Worm (Caenorhabditis elegans) whole organism, late embryonic: Measurements from ENCODE around the gene M163.21.
A peak's percentile ranks its signal among the peaks of the same experiment; 100 is the strongest.

ENCODE experiments used
- C08G9.2 ChIP-seq: sonication (generic microtip); optimal IDR thresholded peaks from 2 replicates; lab custom pipeline; 2016; ENCODE audit warnings: mild to moderate bottlenecking, missing genetic modification characterization, moderate library complexity, missing compliant biosample characterization
- C38D4.7 ChIP-seq: fragments of 200-800 bp; sonication (Bioruptor generic); optimal IDR thresholded peaks from 2 replicates; lab custom pipeline; 2018; ENCODE audit warnings: mild to moderate bottlenecking, missing genetic modification characterization, moderate library complexity, missing compliant biosample characterization
- F13H6.1 ChIP-seq: sonication (generic microtip); optimal IDR thresholded peaks from 2 replicates; lab custom pipeline; 2016; ENCODE audit warnings: missing genetic modification characterization, missing compliant biosample characterization
- Y22D7AL.16 ChIP-seq: sonication (generic microtip); optimal IDR thresholded peaks from 2 replicates; lab custom pipeline; 2016; ENCODE audit warnings: missing genetic modification characterization, missing compliant biosample characterization
- ahr-1 ChIP-seq: sonication (generic microtip); optimal IDR thresholded peaks from 2 replicates; lab custom pipeline; 2016; ENCODE audit warnings: missing genetic modification characterization, missing compliant biosample characterization
- ama-1 ChIP-seq: fragments of 150-350 bp; optimal IDR thresholded peaks from 2 replicates; lab custom pipeline; 2014
- ceh-19 ChIP-seq: fragments of 200-800 bp; sonication (Bioruptor generic); optimal IDR thresholded peaks from 2 replicates; lab custom pipeline; 2018; ENCODE audit warnings: mild to moderate bottlenecking, missing genetic modification characterization, missing compliant biosample characterization
- ceh-2 ChIP-seq: sonication (generic microtip); optimal IDR thresholded peaks from 2 replicates; lab custom pipeline; 2016; ENCODE audit warnings: missing genotype, missing genetic modification characterization, missing compliant biosample characterization
- ceh-24 ChIP-seq: sonication (generic microtip); optimal IDR thresholded peaks from 2 replicates; lab custom pipeline; 2016; ENCODE audit warnings: mild to moderate bottlenecking, missing genetic modification characterization, missing compliant biosample characterization
- ceh-31 ChIP-seq: sonication (generic microtip); optimal IDR thresholded peaks from 2 replicates; lab custom pipeline; 2016; ENCODE audit warnings: missing genetic modification characterization, missing compliant biosample characterization
- ceh-34 ChIP-seq: sonication (generic microtip); optimal IDR thresholded peaks from 2 replicates; lab custom pipeline; 2016; ENCODE audit warnings: mild to moderate bottlenecking, missing genetic modification characterization, missing compliant biosample characterization
- ceh-45 ChIP-seq: fragments of 200-800 bp; sonication (Bioruptor generic); IDR thresholded peaks from 2 replicates; pipeline ENCODE4 v1.3.6; 2022; ENCODE audit warnings: missing genetic modification reagents, missing genetic modification characterization, missing compliant biosample characterization
- ceh-48 ChIP-seq: sonication (generic microtip); optimal IDR thresholded peaks from 2 replicates; lab custom pipeline; 2016; ENCODE audit warnings: missing genetic modification characterization, inconsistent platforms, missing compliant biosample characterization
- ceh-6 ChIP-seq: fragments of 200-800 bp; sonication (Bioruptor generic); optimal IDR thresholded peaks from 2 replicates; lab custom pipeline; 2018; ENCODE audit warnings: mild to moderate bottlenecking, missing genetic modification characterization, missing compliant biosample characterization
- dmd-4 ChIP-seq: sonication (generic microtip); optimal IDR thresholded peaks from 2 replicates; lab custom pipeline; 2016; ENCODE audit warnings: borderline replicate concordance, missing genetic modification characterization, missing compliant biosample characterization
- dve-1 ChIP-seq: sonication (generic microtip); optimal IDR thresholded peaks from 2 replicates; lab custom pipeline; 2017; ENCODE audit warnings: antibody characterized with exemption, mild to moderate bottlenecking, missing genetic modification characterization, missing compliant biosample characterization
- elt-2 ChIP-seq: sonication (generic microtip); optimal IDR thresholded peaks from 2 replicates; lab custom pipeline; 2016; ENCODE audit warnings: missing genetic modification reagents, missing genetic modification characterization, missing compliant biosample characterization
- ets-4 ChIP-seq: sonication (generic microtip); optimal IDR thresholded peaks from 2 replicates; lab custom pipeline; 2016; ENCODE audit warnings: missing genetic modification characterization, missing compliant biosample characterization
- eyg-1 ChIP-seq: sonication (generic microtip); optimal IDR thresholded peaks from 2 replicates; lab custom pipeline; 2016; ENCODE audit warnings: missing genotype, missing genetic modification characterization, missing compliant biosample characterization
- fax-1 ChIP-seq: sonication (generic microtip); optimal IDR thresholded peaks from 2 replicates; lab custom pipeline; 2016; ENCODE audit warnings: missing genotype, missing genetic modification characterization, missing compliant biosample characterization
- gmeb-2 ChIP-seq: sonication (generic microtip); optimal IDR thresholded peaks from 2 replicates; lab custom pipeline; 2016; ENCODE audit warnings: missing genetic modification characterization, inconsistent platforms, missing compliant biosample characterization
- hlh-15 ChIP-seq: sonication (generic microtip); optimal IDR thresholded peaks from 2 replicates; lab custom pipeline; 2016; ENCODE audit warnings: missing genetic modification characterization, missing compliant biosample characterization
- hlh-30 ChIP-seq: sonication (generic microtip); optimal IDR thresholded peaks from 2 replicates; lab custom pipeline; 2017; ENCODE audit warnings: antibody characterized with exemption, missing genetic modification characterization, missing compliant biosample characterization; ENCODE audit not compliant: insufficient read depth
- hlh-6 ChIP-seq: sonication (generic microtip); optimal IDR thresholded peaks from 2 replicates; lab custom pipeline; 2016; ENCODE audit warnings: missing genotype, missing genetic modification characterization, missing compliant biosample characterization
- hlh-8 ChIP-seq: sonication (generic microtip); optimal IDR thresholded peaks from 2 replicates; lab custom pipeline; 2016; ENCODE audit warnings: missing genotype, missing genetic modification characterization, missing compliant biosample characterization
- lin-11 ChIP-seq: fragments of 200-800 bp; sonication (Bioruptor generic); optimal IDR thresholded peaks from 2 replicates; lab custom pipeline; 2018; ENCODE audit warnings: mild to moderate bottlenecking, missing genetic modification characterization, missing compliant biosample characterization
- madf-2 ChIP-seq: sonication (generic microtip); optimal IDR thresholded peaks from 2 replicates; lab custom pipeline; 2017; ENCODE audit warnings: missing genetic modification characterization, missing compliant biosample characterization
- nhr-11 ChIP-seq: fragments of 150-350 bp; optimal IDR thresholded peaks from 2 replicates; lab custom pipeline; 2014; ENCODE audit warnings: missing biosample characterization, missing genetic modification characterization
- odd-2 ChIP-seq: sonication (generic microtip); optimal IDR thresholded peaks from 2 replicates; lab custom pipeline; 2017; ENCODE audit warnings: antibody characterized with exemption, mild to moderate bottlenecking, missing genetic modification characterization, missing compliant biosample characterization
- pag-3 ChIP-seq: sonication (generic microtip); optimal IDR thresholded peaks from 2 replicates; lab custom pipeline; 2016; ENCODE audit warnings: missing compliant biosample characterization, missing genetic modification characterization, borderline replicate concordance
- pax-1 ChIP-seq: fragments of 150-350 bp; optimal IDR thresholded peaks from 2 replicates; lab custom pipeline; 2014; ENCODE audit warnings: missing biosample characterization, missing genetic modification characterization
- pha-4 ChIP-seq: fragments of 150-350 bp; optimal IDR thresholded peaks from 2 replicates; lab custom pipeline; 2018; ENCODE audit warnings: missing biosample characterization, missing genetic modification reagents, missing genetic modification characterization
- ref-2 ChIP-seq: sonication (generic microtip); optimal IDR thresholded peaks from 2 replicates; lab custom pipeline; 2016; ENCODE audit warnings: missing genetic modification characterization, missing compliant biosample characterization
- sdc-2 ChIP-seq: sonication (generic microtip); optimal IDR thresholded peaks from 2 replicates; lab custom pipeline; 2016; ENCODE audit warnings: missing genotype, missing genetic modification characterization, missing compliant biosample characterization
- syd-9 ChIP-seq: sonication (generic microtip); optimal IDR thresholded peaks from 2 replicates; lab custom pipeline; 2016; ENCODE audit warnings: mild to moderate bottlenecking, missing genetic modification characterization, moderate library complexity, missing compliant biosample characterization
- tbx-2 ChIP-seq: sonication (generic microtip); optimal IDR thresholded peaks from 2 replicates; lab custom pipeline; 2016; ENCODE audit warnings: missing genetic modification characterization, missing compliant biosample characterization
- tbx-7 ChIP-seq: sonication (generic microtip); optimal IDR thresholded peaks from 2 replicates; lab custom pipeline; 2016; ENCODE audit warnings: missing genotype, missing genetic modification characterization, missing compliant biosample characterization
- ttx-3 ChIP-seq: sonication (generic microtip); optimal IDR thresholded peaks from 2 replicates; lab custom pipeline; 2016; ENCODE audit warnings: missing genetic modification reagents, missing genetic modification characterization, missing compliant biosample characterization
- unc-55 ChIP-seq: sonication (generic microtip); optimal IDR thresholded peaks from 2 replicates; lab custom pipeline; 2017; ENCODE audit warnings: missing biosample characterization, missing genetic modification reagents, missing genetic modification characterization
- unc-86 ChIP-seq: sonication (generic microtip); optimal IDR thresholded peaks from 2 replicates; lab custom pipeline; 2016; ENCODE audit warnings: missing genetic modification characterization, missing compliant biosample characterization
- ztf-16 ChIP-seq: sonication (generic microtip); optimal IDR thresholded peaks from 2 replicates; lab custom pipeline; 2017; ENCODE audit warnings: missing genetic modification characterization, missing compliant biosample characterization

The M163.21 gene

DNA sequence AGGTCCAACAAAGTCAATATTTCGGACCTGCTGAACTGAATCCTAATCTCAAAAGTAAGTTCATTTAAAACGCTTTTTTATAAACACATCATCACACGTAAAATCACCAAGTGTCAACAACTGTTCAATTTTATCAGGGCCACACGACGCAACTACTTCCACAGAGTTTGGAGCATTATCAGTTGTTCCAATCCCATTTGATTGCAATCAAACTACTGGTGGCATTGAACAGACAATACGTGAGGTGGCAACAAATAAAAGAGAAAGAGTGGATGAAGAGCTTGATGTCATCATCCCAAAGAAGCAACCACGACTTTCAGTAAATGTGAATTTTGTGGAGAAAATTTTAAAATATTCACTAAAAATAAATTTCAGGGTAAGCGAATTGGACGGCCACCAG lies 29.9 kb downstream of the M163.21 start:
- peak; percentile 1 for TF ChIP-seq elt-2 (tag; lab: Kevin White, UChicago)
- TF ChIP-seq tbx-2 = no peak

DNA sequence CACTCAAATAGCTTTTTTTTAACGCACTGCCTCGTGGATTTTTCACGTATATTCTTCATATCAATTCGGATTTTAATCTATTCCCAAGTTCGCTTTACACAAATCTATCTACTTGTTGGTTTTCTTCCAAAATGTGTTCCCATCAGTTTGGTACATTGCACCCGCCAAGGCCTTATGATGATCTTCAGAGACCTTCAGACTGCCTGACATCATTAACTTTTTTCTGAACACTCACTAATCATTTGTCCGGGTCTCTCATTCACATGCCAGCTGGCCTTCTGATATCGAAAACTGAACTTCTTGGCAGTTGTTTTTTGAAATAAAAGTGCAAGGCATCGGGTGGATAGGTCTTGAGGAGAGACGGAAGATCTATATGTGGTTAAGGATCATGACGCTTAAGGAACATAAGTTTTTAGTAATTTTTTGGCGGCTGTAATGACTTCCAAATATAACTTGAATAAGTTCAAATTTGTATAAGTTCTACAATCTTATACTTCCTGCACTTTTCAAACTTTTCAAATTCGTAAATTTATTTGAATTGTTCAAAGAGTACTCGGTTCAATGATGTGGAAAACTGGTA lies 33.3 kb downstream of the M163.21 start:
- TF ChIP-seq lin-11 (tag; lab: Kevin White, UChicago) = no peak
- TF ChIP-seq, all 69 proteins: peak for 0

DNA sequence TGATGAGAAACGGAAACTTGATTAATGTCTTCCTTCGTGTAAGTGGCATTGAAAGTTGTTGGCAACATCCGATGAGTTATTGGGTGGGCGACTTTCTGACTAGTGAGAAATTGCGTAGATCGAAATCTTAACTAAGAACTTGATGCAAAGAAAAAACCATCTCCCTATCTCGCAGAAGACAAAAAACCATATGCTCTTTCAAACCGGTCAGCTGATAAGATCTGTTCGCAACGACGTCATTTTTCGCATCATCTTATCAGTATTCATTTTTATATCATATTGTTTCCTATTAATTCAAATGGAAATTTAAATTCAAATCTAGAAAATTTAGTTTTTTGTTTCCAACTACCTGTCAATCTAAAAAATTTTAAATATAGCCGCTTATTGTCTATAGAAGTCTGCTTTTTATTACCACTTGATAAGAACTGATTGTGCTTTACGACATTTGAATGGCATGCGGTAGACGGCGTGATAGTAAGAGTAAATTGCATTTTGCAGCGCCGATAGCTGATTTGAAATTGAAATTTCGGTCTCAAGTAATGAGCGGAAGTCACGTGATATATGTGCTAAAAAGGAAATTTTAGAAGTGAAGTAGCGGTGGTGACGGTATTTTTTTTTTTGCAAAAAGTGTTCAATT lies 33.9 kb downstream of the M163.21 start:
- TF ChIP-seq madf-2 (tag; lab: Kevin White, UChicago) = no peak
- TF ChIP-seq ceh-48 (tag; lab: Kevin White, UChicago) = no peak
- TF ChIP-seq ztf-16 (tag; lab: Kevin White, UChicago) = no peak
- no peak for TF ChIP-seq ref-2 (tag; lab: Kevin White, UChicago)
- TF ChIP-seq ets-4 = no peak
- TF ChIP-seq elt-2 (tag; lab: Kevin White, UChicago) = peak; percentile 88
- TF ChIP-seq fax-1 (tag; lab: Kevin White, UChicago) = no peak
- TF ChIP-seq unc-86 (tag; lab: Kevin White, UChicago) = no peak
- peak; percentile 35 for TF ChIP-seq hlh-30
- no peak for TF ChIP-seq syd-9 (tag; lab: Kevin White, UChicago)
- no peak for TF ChIP-seq ceh-34 (tag; lab: Kevin White, UChicago)
- TF ChIP-seq tbx-7 (tag; lab: Kevin White, UChicago) = no peak
- no peak for TF ChIP-seq dve-1 (tag; lab: Kevin White, UChicago)

DNA sequence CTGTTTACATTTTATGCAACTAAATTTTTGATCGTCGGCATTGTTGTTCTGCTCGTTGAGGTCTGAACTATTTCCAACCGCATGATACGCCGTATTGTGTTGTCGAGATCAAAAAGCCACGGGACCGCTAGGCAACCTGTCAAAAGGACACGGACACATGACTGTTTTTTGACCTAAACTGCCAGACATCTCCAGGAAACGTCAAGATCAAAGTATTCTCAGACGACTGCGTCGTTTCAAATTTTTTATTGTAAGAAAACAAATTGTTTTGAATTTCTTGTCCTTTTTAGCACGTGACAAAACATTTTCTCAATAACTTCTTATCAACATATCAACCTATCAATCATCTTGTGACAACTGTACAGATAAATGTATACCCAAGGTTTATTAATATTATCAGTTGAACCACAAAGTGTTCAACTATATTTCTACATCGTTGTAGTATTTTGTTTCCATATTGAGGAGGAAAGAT lies 35.5 kb downstream of the M163.21 start:
- TF ChIP-seq eyg-1 (tag; lab: Kevin White, UChicago) (no peak), ceh-24 (tag; lab: Kevin White, UChicago) (no peak), pag-3 (no peak), hlh-30 (peak; percentile 44), elt-2 (tag; lab: Kevin White, UChicago) (peak; percentile 94), ttx-3 (tag; lab: Kevin White, UChicago) (no peak), unc-55 (peak; percentile 19), Y22D7AL.16 (tag; lab: Kevin White, UChicago) (no peak)

DNA sequence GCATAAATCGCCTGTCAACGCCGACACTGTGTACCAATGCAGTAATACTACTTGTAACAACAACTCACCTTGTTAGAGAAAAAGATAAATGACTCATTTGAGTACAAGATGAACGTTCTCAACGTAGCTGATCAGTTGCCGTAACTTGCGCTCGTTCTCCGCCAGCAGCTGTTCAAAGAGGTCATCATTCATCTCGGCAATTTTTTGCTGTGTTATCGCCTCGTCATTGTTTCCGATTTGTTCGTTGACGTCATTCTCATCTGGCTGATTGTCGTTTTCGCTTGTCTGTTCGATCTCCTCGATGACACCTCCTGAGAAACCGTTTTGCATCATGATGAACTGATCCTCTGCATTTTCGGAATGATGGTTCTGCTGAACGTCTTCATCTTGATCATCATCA lies 36.6 kb downstream of the M163.21 start:
- TF ChIP-seq hlh-6 (no peak), ceh-48 (tag; lab: Kevin White, UChicago) (no peak), tbx-7 (tag; lab: Kevin White, UChicago) (no peak), fax-1 (tag; lab: Kevin White, UChicago) (no peak), hlh-8 (tag; lab: Kevin White, UChicago) (no peak), unc-86 (tag; lab: Kevin White, UChicago) (no peak), unc-55 (peak; percentile 2), ama-1 (lab: Kevin White, UChicago) (no peak), pha-4 (tag; lab: Kevin White, UChicago) (no peak)

DNA sequence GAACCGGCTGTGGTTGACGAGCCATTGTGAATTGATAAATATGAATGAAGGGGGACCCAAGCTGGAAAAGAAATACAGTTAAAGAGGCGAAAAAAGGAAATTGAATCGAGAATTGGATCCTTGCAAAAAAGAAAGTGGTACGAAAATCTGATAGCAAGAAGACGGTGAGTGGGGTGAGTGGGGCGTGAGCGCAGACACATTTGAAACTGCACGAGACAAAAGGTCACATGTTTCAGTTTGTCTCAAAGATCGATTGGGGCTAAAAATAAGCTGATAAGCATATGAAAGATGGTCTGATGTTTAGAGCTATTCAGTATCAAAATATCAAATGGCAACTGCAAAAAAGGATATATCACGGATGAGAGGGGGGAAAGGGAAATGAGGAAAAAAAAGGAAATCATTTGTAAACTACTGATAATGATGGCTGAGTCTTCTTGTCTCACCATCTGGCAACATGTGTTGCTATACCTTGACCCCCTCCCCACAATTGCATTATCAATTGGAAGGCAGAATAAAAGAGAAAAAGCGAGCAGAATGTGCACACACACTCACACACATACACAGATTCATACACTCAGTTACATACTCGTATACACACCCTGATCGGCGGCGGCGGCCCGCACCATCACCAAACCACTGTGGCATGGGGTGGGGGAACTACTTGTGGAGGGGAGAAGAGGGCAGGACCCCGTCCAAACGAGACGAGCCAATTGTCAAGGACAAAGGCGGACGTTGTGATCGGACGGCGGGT lies 37.3 kb downstream of the M163.21 start, which contains the start of gene M163.1:
M163.1 (minus strand) TSS at position 25 of the 751 bp plus-strand sequence.
- TF ChIP-seq sdc-2 (tag; lab: Kevin White, UChicago) (peak; percentile 38), pha-4 (tag; lab: Kevin White, UChicago) (no peak), F13H6.1 (no peak), pax-1 (tag; lab: Kevin White, UChicago) (no peak), ahr-1 (tag; lab: Kevin White, UChicago) (no peak), hlh-8 (tag; lab: Kevin White, UChicago) (peak; percentile 15), nhr-11 (tag; lab: Kevin White, UChicago) (no peak), C38D4.7 (GFP tag; lab: Kevin White, UChicago) (no peak), C08G9.2 (no peak), ceh-31 (tag; lab: Kevin White, UChicago) (peak; percentile 16), ceh-19 (GFP tag; lab: Kevin White, UChicago) (no peak), odd-2 (tag; lab: Kevin White, UChicago) (no peak), hlh-15 (tag; lab: Kevin White, UChicago) (no peak), ceh-45 (GFP tag; lab: Robert Waterston, UW) (no peak), ceh-6 (GFP tag; lab: Kevin White, UChicago) (peak; percentile 37), gmeb-2 (tag; lab: Kevin White, UChicago) (no peak), ceh-2 (tag; lab: Kevin White, UChicago) (peak; percentile 22), dmd-4 (tag; lab: Kevin White, UChicago) (no peak)
